Fruit fly (Drosophila melanogaster): ENCODE results near the gene PolD1.

PolD1 gene

dm6 chr3L:16035185-16035584 is 47.6 kb upstream of the PolD1 start, which contains the start of gene CG5895:
TSS of gene CG5895 (plus strand) at chr3L:16035485.
- TF ChIP-seq CG1024 (GFP tag; IDR thresholded peaks at IDR 0.05) (0 out of 2 replicates have a peak, but pooled peaks have one; percentile 8), sens (GFP tag) (peak; percentile 34), Rx (GFP tag; IDR thresholded peaks at IDR 0.05) (no peak), CG2199 (GFP tag; IDR thresholded peaks at IDR 0.05) (peak; percentile 47; the same call in 1 of the 3 replicates)

dm6 chr3L:16034224-16034623 is 46.6 kb upstream of the PolD1 start, which contains the start of gene CG42538:
TSS of gene CG42538 (plus strand) at chr3L:16034524.
- TF ChIP-seq sqz (GFP tag; optimal IDR thresholded peaks at IDR 0.05), result no peak
- peak; percentile 18 for TF ChIP-seq Elba2 (GFP tag; optimal IDR thresholded peaks at IDR 0.05)
- TF ChIP-seq shn (GFP tag; optimal IDR thresholded peaks at IDR 0.05), result no peak
- TF ChIP-seq run (tag; optimal IDR thresholded peaks at IDR 0.05), result no peak
- TF ChIP-seq CG7556 (GFP tag; optimal IDR thresholded peaks at IDR 0.05), result no peak
- TF ChIP-seq Pdp1 (GFP tag; optimal IDR thresholded peaks at IDR 0.05), result peak in 1 of 2 experiments; percentile 25
- TF ChIP-seq fru (optimal IDR thresholded peaks at IDR 0.05), result no peak

dm6 chr3L:16033090-16033828 is 45.6 kb upstream of the PolD1 start, which contains the start of the genes CG42717 and CG42716:
TSS of gene CG42717 (minus strand) at chr3L:16033190.
TSS of gene CG42716 (plus strand) at chr3L:16033778.
- TF ChIP-seq luna (GFP tag; optimal IDR thresholded peaks at IDR 0.05) (no peak), CG7372 (GFP tag; IDR thresholded peaks at IDR 0.05) (no peak), h (optimal IDR thresholded peaks at IDR 0.05) (no peak), CG14860 (GFP tag; IDR thresholded peaks at IDR 0.05; ENCODE audit: partially characterized antibody) (no peak), tio (GFP tag; optimal IDR thresholded peaks at IDR 0.05) (no peak), CG8478 (optimal IDR thresholded peaks at IDR 0.05) (no peak), stwl (tag; optimal IDR thresholded peaks at IDR 0.05) (no peak), PHDP (tag; optimal IDR thresholded peaks at IDR 0.05) (no peak), CG7556 (GFP tag; optimal IDR thresholded peaks at IDR 0.05) (no peak), hth (optimal IDR thresholded peaks at IDR 0.05) (no peak)

DNA sequence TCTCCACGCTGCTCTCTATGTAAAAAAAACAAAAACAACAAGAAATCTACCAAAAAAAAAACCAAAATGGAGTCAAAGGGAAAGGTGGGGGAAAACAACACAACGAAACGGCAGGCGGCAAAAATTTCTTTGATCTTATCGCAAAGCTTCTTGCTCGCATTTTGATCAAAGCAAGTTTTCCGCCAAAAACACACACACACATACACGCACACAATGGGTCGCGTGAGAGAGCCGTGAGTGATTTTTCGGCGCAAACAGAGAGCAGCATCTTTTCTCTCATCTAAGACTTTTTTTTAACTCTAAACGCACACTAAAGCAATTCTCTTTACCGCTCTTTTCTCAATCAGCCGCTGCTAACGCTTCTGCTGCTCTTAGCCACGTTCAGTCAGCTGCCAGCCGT is 41.3 kb upstream of the PolD1 start:
- TF ChIP-seq Nf-YA (GFP tag; IDR thresholded peaks at IDR 0.05) (no peak), caup (GFP tag; optimal IDR thresholded peaks at IDR 0.05; ENCODE audit: severe bottlenecking) (peak; percentile 13), CkIIα-i1 (GFP tag; IDR thresholded peaks at IDR 0.05) (no peak), Hmx (GFP tag; optimal IDR thresholded peaks at IDR 0.05) (no peak), onecut (GFP tag; IDR thresholded peaks at IDR 0.05) (no peak), nau (GFP tag; optimal IDR thresholded peaks at IDR 0.05) (no peak), dm (GFP tag; optimal IDR thresholded peaks at IDR 0.05) (no peak), Mrtf (GFP tag; IDR thresholded peaks at IDR 0.05) (no peak), sqz (GFP tag; optimal IDR thresholded peaks at IDR 0.05) (peak; percentile 63), Ravus (GFP tag; IDR thresholded peaks at IDR 0.05) (no peak), CG14050 (GFP tag; IDR thresholded peaks at IDR 0.05) (no peak), CG2116 (GFP tag; optimal IDR thresholded peaks at IDR 0.05) (no peak), CG1792 (GFP tag; optimal IDR thresholded peaks at IDR 0.05) (no peak), Hr51 (GFP tag; optimal IDR thresholded peaks at IDR 0.05) (no peak), D (optimal IDR thresholded peaks at IDR 0.05) (no peak), D (GFP tag; optimal IDR thresholded peaks at IDR 0.05) (no peak), CG2712 (tag; optimal IDR thresholded peaks at IDR 0.05) (no peak), E2f2 (GFP tag; IDR thresholded peaks at IDR 0.05) (no peak), CG13296 (GFP tag; optimal IDR thresholded peaks at IDR 0.05) (no peak), CG16813 (GFP tag; IDR thresholded peaks at IDR 0.05; ENCODE audit: partially characterized antibody) (no peak), CG12104 (GFP tag; optimal IDR thresholded peaks at IDR 0.05) (no peak), Rx (GFP tag; IDR thresholded peaks at IDR 0.05) (no peak), TFAM (GFP tag; optimal IDR thresholded peaks at IDR 0.05) (no peak), CG17568 (GFP tag; optimal IDR thresholded peaks at IDR 0.05) (no peak), cwo (GFP tag; optimal IDR thresholded peaks at IDR 0.05) (peak; percentile 20), Dad (GFP tag; optimal IDR thresholded peaks at IDR 0.05) (no peak), ems (GFP tag; optimal IDR thresholded peaks at IDR 0.05) (no peak), sisA (GFP tag; IDR thresholded peaks at IDR 0.05) (no peak), CG3847 (GFP tag; IDR thresholded peaks at IDR 0.05) (no peak)
